Worm (Caenorhabditis elegans) whole organism, midembryonic: ENCODE results near the gene Y5H2A.4.

ENCODE experiments used
- T22C8.4 ChIP-seq: fragments of 200-800 bp; sonication (Bioruptor generic); IDR thresholded peaks from 2 replicates; pipeline ENCODE4 v1.3.6; 2022; ENCODE audit warnings: missing genetic modification characterization, missing compliant biosample characterization
- cog-1 ChIP-seq: sonication (generic microtip); optimal IDR thresholded peaks from 2 replicates; lab custom pipeline; 2016; ENCODE audit warnings: missing genetic modification characterization, missing compliant biosample characterization
- flt-1 ChIP-seq: fragments of 200-800 bp; sonication (Bioruptor generic); IDR thresholded peaks from 2 replicates; pipeline ENCODE4 v1.3.6; 2022; ENCODE audit warnings: missing genetic modification characterization, missing compliant biosample characterization
- klf-2 ChIP-seq: fragments of 200-800 bp; sonication (Bioruptor generic); conservative IDR thresholded peaks from 2 replicates; pipeline ENCODE4 v1.3.6; 2022; ENCODE audit warnings: missing genetic modification reagents, missing genetic modification characterization, missing compliant biosample characterization
- med-1 ChIP-seq: sonication (generic microtip); optimal IDR thresholded peaks from 2 replicates; lab custom pipeline; 2017; ENCODE audit warnings: missing genetic modification characterization, mild to moderate bottlenecking, missing compliant biosample characterization, antibody characterized with exemption, missing genetic modification reagents; ENCODE audit not compliant: insufficient read depth
- tab-1 ChIP-seq: fragments of 200-800 bp; sonication (Bioruptor generic); IDR thresholded peaks from 2 replicates; pipeline ENCODE4 v1.3.6; 2022; ENCODE audit warnings: missing genetic modification characterization, missing compliant biosample characterization
- ztf-23 ChIP-seq: fragments of 200-800 bp; sonication (Bioruptor generic); IDR thresholded peaks from 2 replicates; pipeline ENCODE4 v1.3.6; 2022; ENCODE audit warnings: missing genetic modification reagents, missing genetic modification characterization, missing compliant biosample characterization
- ztf-29 ChIP-seq: fragments of 200-800 bp; sonication (Bioruptor generic); IDR thresholded peaks from 2 replicates; pipeline ENCODE4 v1.3.6; 2022; ENCODE audit warnings: missing genetic modification reagents, missing genetic modification characterization, missing compliant biosample characterization

DNA sequence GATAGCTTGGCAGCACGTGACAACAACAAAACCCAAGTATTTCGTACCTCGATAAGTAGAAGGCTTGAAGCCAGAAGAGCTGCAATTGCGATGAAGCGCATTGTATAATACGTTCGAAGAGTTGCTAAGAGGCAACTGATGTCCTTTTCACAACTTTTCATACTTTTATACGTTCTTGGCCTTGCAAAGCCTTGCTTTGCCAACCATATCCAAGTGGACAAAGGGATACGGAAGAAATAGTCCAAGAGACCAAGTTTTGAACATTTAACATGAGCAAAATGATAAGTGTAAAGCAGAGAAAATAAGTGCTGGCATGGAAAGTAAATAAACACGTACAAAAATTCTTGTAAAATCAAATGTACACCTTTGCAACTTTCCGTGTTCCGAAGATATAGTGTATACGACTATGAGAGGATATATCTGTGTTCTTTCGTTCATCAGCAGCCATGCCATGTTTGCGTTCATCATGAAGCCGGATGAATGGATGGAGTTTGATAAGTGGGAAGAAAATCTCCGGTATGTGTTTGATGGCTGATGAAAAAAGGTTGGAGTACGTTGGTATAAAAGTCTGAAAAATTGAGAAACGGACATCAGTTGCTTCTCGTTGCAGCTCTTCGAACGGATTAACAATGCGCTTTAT is at the start of gene Y5H2A.4, which contains the start of gene abu-4:
- TF ChIP-seq tab-1 (GFP tag; lab: Robert Waterston, UW) (no peak), ztf-29 (GFP tag; lab: Robert Waterston, UW) (no peak), flt-1 (GFP tag; lab: Robert Waterston, UW) (no peak), klf-2 (GFP tag; lab: Robert Waterston, UW) (no peak), med-1 (GFP tag; lab: Kevin White, UChicago) (no peak), T22C8.4 (GFP tag; lab: Robert Waterston, UW) (no peak), ztf-23 (GFP tag; lab: Robert Waterston, UW) (no peak), cog-1 (no peak)
